Fruit fly (Drosophila melanogaster): Measurements from ENCODE around the gene CTCF.
A peak's percentile ranks its signal among the peaks of the same experiment; 100 is the strongest.

The CTCF gene

DNA sequence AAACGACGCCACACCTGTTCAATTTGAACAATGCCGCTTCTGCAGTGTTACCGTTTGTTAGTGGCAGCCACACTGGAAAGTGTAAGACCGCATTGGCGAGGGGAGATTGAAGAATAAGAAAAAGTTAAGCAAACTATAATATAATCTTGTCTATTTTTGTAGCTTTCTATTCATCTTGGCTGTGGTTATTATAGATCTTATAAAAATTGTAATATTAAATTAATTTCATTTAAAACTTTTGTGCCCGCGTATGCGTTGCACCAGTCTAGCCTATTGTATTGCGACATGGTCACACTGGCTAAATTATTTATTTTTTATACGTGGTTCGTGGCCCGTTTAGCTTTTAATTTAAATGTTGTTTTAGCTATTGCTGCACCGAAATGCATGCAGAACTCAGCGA, 33.2 kb downstream of the CTCF start, which contains the start of the genes RhoGEF4 and Rint1 (continued):
- TF ChIP-seq amos (GFP tag; IDR thresholded peaks at IDR 0.05; ENCODE audit: partially characterized antibody) (peak; percentile 26; the same call in 1 of the 2 replicates), CG3407 (GFP tag; optimal IDR thresholded peaks at IDR 0.05) (peak; percentile 10), Camta (GFP tag; optimal IDR thresholded peaks at IDR 0.05) (peak; percentile 19), CG17186 (GFP tag; optimal IDR thresholded peaks at IDR 0.05) (peak; percentile 78), CG13624 (GFP tag; optimal IDR thresholded peaks at IDR 0.05) (peak; percentile 47), ham (GFP tag; IDR thresholded peaks at IDR 0.05) (peak; percentile 72; the same call in 1 of the 2 replicates), CG17802 (tag; optimal IDR thresholded peaks at IDR 0.05) (peak; percentile 12), lola (GFP tag; optimal IDR thresholded peaks at IDR 0.05) (peak in 1 of 3 experiments; percentile 70), wek (GFP tag; optimal IDR thresholded peaks at IDR 0.05) (no peak), Trl (optimal IDR thresholded peaks at IDR 0.05) (no peak), Trl (GFP tag; optimal IDR thresholded peaks at IDR 0.05) (peak; percentile 21), H15 (GFP tag; IDR thresholded peaks at IDR 0.05) (peak; percentile 49; the same call in 1 of the 3 replicates), chif (GFP tag; optimal IDR thresholded peaks at IDR 0.05) (peak; percentile 4 to 53), wor (GFP tag; IDR thresholded peaks at IDR 0.05) (peak; percentile 72), CG17612 (GFP tag; IDR thresholded peaks at IDR 0.05) (peak; percentile 26; the same call in 1 of the 2 replicates), MTF-1 (GFP tag; optimal IDR thresholded peaks at IDR 0.05; ENCODE audit: borderline replicate concordance) (no peak), Myb (GFP tag; optimal IDR thresholded peaks at IDR 0.05) (peak; percentile 79), Ptx1 (GFP tag; IDR thresholded peaks at IDR 0.05) (peak; percentile 86), CG4820 (GFP tag; optimal IDR thresholded peaks at IDR 0.05) (peak; percentile 54), ERR (GFP tag; optimal IDR thresholded peaks at IDR 0.05) (no peak), Dref (GFP tag; IDR thresholded peaks at IDR 0.05) (peak; percentile 32; the same call in 1 of the 2 replicates), CG6854 (GFP tag; optimal IDR thresholded peaks at IDR 0.05) (no peak), CG18011 (GFP tag; optimal IDR thresholded peaks at IDR 0.05) (peak; percentile 44), tin (GFP tag; optimal IDR thresholded peaks at IDR 0.05) (peak; percentile 80), run (tag; optimal IDR thresholded peaks at IDR 0.05) (no peak), z (GFP tag; IDR thresholded peaks at IDR 0.05) (no peak), fru (optimal IDR thresholded peaks at IDR 0.05) (no peak), Lhr (GFP tag; optimal IDR thresholded peaks at IDR 0.05) (peak; percentile 68), CG10979 (tag; optimal IDR thresholded peaks at IDR 0.05) (peak; percentile 51), ase (GFP tag; IDR thresholded peaks at IDR 0.05) (0 out of 3 replicates have a peak, but pooled peaks have one; percentile 41), CG32767 (GFP tag; IDR thresholded peaks at IDR 0.05) (no peak), ATbp (GFP tag; optimal IDR thresholded peaks at IDR 0.05) (no peak), CG2678 (tag; optimal IDR thresholded peaks at IDR 0.05) (no peak), D (optimal IDR thresholded peaks at IDR 0.05) (no peak), D (GFP tag; optimal IDR thresholded peaks at IDR 0.05) (peak; percentile 41), CG8290 (GFP tag; optimal IDR thresholded peaks at IDR 0.05) (peak; percentile 75), CG8290 (tag; optimal IDR thresholded peaks at IDR 0.05) (peak in 1 of 2 experiments; percentile 67), CG16815 (GFP tag; optimal IDR thresholded peaks at IDR 0.05) (peak; percentile 64), CG7372 (GFP tag; IDR thresholded peaks at IDR 0.05) (peak; percentile 58; the same call in 1 of the 2 replicates), Abd-B (GFP tag; optimal IDR thresholded peaks at IDR 0.05) (peak; percentile 77), tna (GFP tag; IDR thresholded peaks at IDR 0.05; ENCODE audit: partially characterized antibody) (no peak), CG7987 (GFP tag; optimal IDR thresholded peaks at IDR 0.05) (peak; percentile 13), CG16813 (GFP tag; IDR thresholded peaks at IDR 0.05; ENCODE audit: partially characterized antibody) (peak; percentile 34; the same call in 1 of the 3 replicates), CG9797 (GFP tag; optimal IDR thresholded peaks at IDR 0.05) (peak; percentile 99), MBD-R2 (GFP tag; IDR thresholded peaks at IDR 0.05) (peak; percentile 97), Dip3 (GFP tag; optimal IDR thresholded peaks at IDR 0.05) (peak; percentile 43), CG34376 (GFP tag; optimal IDR thresholded peaks at IDR 0.05) (no peak), CG6683 (GFP tag; optimal IDR thresholded peaks at IDR 0.05) (peak; percentile 0), CG8924 (tag; optimal IDR thresholded peaks at IDR 0.05) (peak; percentile 65), Rfx (GFP tag; IDR thresholded peaks at IDR 0.05) (peak; percentile 86), CoRest (tag; optimal IDR thresholded peaks at IDR 0.05) (peak; percentile 86)
